Fruit fly (Drosophila melanogaster) whole organism, embryonic: ENCODE measurements around the gene Trl.

Experiments used
- B-H1 ChIP-seq: fragments of 200-800 bp; sonication (Bioruptor generic); IDR thresholded peaks from 3 replicates; pipeline ENCODE4 v1.3.6; 2022; ENCODE audit warnings: missing biosample characterization, missing genetic modification characterization
- Bdp1 ChIP-seq: fragments of 200-800 bp; sonication (Bioruptor generic); optimal IDR thresholded peaks from 3 replicates; lab custom pipeline; 2016; ENCODE audit warnings: missing biosample characterization, missing genetic modification characterization
- CG10209 ChIP-seq: fragments of 200-800 bp; sonication (Bioruptor generic); optimal IDR thresholded peaks from 3 replicates; lab custom pipeline; 2017; ENCODE audit warnings: missing biosample characterization, mild to moderate bottlenecking, missing genetic modification characterization, missing genetic modification reagents
- CG11247 ChIP-seq: fragments of 200-800 bp; sonication (Bioruptor generic); IDR thresholded peaks from 2 replicates; pipeline ENCODE4 v1.3.6; 2022; ENCODE audit warnings: missing biosample characterization, missing genetic modification characterization
- CG11398 ChIP-seq: fragments of 200-800 bp; sonication (Bioruptor generic); optimal IDR thresholded peaks from 2 replicates; lab custom pipeline; 2016; ENCODE audit warnings: missing biosample characterization, missing genetic modification characterization
- CG12769 ChIP-seq: fragments of 200-800 bp; sonication (Bioruptor generic); optimal IDR thresholded peaks from 2 replicates; lab custom pipeline; 2019; ENCODE audit warnings: missing biosample characterization, mild to moderate bottlenecking, missing genetic modification characterization, moderate library complexity
- CG13296 ChIP-seq: fragments of 200-800 bp; sonication (Bioruptor generic); optimal IDR thresholded peaks from 3 replicates; lab custom pipeline; 2018; ENCODE audit warnings: missing biosample characterization, mild to moderate bottlenecking, missing genetic modification characterization
- CG14860 ChIP-seq: fragments of 200-800 bp; sonication (Bioruptor generic); IDR thresholded peaks from 3 replicates; pipeline ENCODE4 v1.3.6; 2022; ENCODE audit warnings: missing biosample characterization, missing genetic modification characterization; ENCODE audit not compliant: partially characterized antibody
- CG1529 ChIP-seq: fragments of 200-800 bp; sonication (Bioruptor generic); optimal IDR thresholded peaks from 3 replicates; lab custom pipeline; 2018; ENCODE audit warnings: missing biosample characterization, missing genetic modification characterization
- CG17361 ChIP-seq: fragments of 200-800 bp; sonication (Bioruptor generic); IDR thresholded peaks from 3 replicates; pipeline ENCODE4 v1.3.6; 2022; ENCODE audit warnings: missing biosample characterization, missing genetic modification characterization
- CG2129 ChIP-seq: fragments of 200-800 bp; sonication (Bioruptor generic); IDR thresholded peaks from 2 replicates; pipeline ENCODE4 v1.3.6; 2022; ENCODE audit warnings: missing biosample characterization, missing genetic modification characterization; ENCODE audit not compliant: partially characterized antibody
- CG2889 ChIP-seq: fragments of 200-800 bp; sonication (Bioruptor generic); IDR thresholded peaks from 3 replicates; pipeline ENCODE4 v1.3.6; 2022; ENCODE audit warnings: missing biosample characterization, missing genetic modification characterization
- CG31365 ChIP-seq: fragments of 200-800 bp; sonication (Bioruptor generic); optimal IDR thresholded peaks from 2 replicates; lab custom pipeline; 2018; ENCODE audit warnings: missing biosample characterization, mild to moderate bottlenecking, missing genetic modification characterization
- CG32772 ChIP-seq: fragments of 200-800 bp; sonication (Bioruptor generic); IDR thresholded peaks from 2 replicates; pipeline ENCODE4 v1.3.6; 2022; ENCODE audit warnings: missing biosample characterization, missing genetic modification characterization
- CG33557 ChIP-seq: fragments of 200-800 bp; sonication (Bioruptor generic); optimal IDR thresholded peaks from 2 replicates; lab custom pipeline; 2019; ENCODE audit warnings: missing biosample characterization, mild to moderate bottlenecking, missing genetic modification characterization, moderate library complexity
- CG7987 ChIP-seq: fragments of 200-800 bp; sonication (Bioruptor generic); optimal IDR thresholded peaks from 2 replicates; lab custom pipeline; 2018; ENCODE audit warnings: missing biosample characterization, mild to moderate bottlenecking, missing genetic modification characterization, moderate library complexity
- CG8924 ChIP-seq: fragments of 200-800 bp; optimal IDR thresholded peaks from 3 replicates; lab custom pipeline; 2019; ENCODE audit warnings: missing biosample characterization, mild to moderate bottlenecking, missing genetic modification characterization, moderate library complexity
- Dip3 ChIP-seq: fragments of 200-800 bp; sonication (Bioruptor generic); optimal IDR thresholded peaks from 3 replicates; lab custom pipeline; 2016; ENCODE audit warnings: missing biosample characterization, missing genetic modification characterization
- Dp ChIP-seq: fragments of 200-800 bp; sonication (Bioruptor generic); optimal IDR thresholded peaks from 2 replicates; lab custom pipeline; 2018; ENCODE audit warnings: missing biosample characterization, mild to moderate bottlenecking, missing genetic modification characterization, moderate library complexity
- Ets65A ChIP-seq: fragments of 200-800 bp; sonication (Bioruptor generic); peaks from one replicate; lab custom pipeline; 2016; ENCODE audit warnings: missing biosample characterization, missing genetic modification characterization
- Gug ChIP-seq: fragments of 200-800 bp; sonication (Bioruptor generic); IDR thresholded peaks from 4 replicates; pipeline ENCODE4 v1.3.6; 2022; ENCODE audit warnings: missing biosample characterization, missing genetic modification characterization
- HLH3B ChIP-seq: fragments of 200-800 bp; sonication (Bioruptor generic); IDR thresholded peaks from 2 replicates; pipeline ENCODE4 v1.3.6; 2022; ENCODE audit warnings: missing biosample characterization, missing genetic modification characterization
- HmgD ChIP-seq: fragments of 200-800 bp; sonication (Bioruptor generic); optimal IDR thresholded peaks from 3 replicates; lab custom pipeline; 2016; ENCODE audit warnings: missing biosample characterization, missing genetic modification characterization
- MBD-R2 ChIP-seq: fragments of 200-800 bp; sonication (Bioruptor generic); IDR thresholded peaks from 2 replicates; pipeline ENCODE4 v1.3.6; 2022; ENCODE audit warnings: missing biosample characterization, missing genetic modification characterization
- Meics ChIP-seq: fragments of 200-800 bp; sonication (Bioruptor generic); optimal IDR thresholded peaks from 2 replicates; lab custom pipeline; 2017; ENCODE audit warnings: missing biosample characterization, mild to moderate bottlenecking, missing genetic modification characterization
- Mrtf ChIP-seq: fragments of 200-800 bp; sonication (Bioruptor generic); IDR thresholded peaks from 3 replicates; pipeline ENCODE4 v1.3.6; 2022; ENCODE audit warnings: missing biosample characterization, missing genetic modification characterization
- Neu2 ChIP-seq: fragments of 200-800 bp; sonication (Bioruptor generic); optimal IDR thresholded peaks from 3 replicates; lab custom pipeline; 2016; ENCODE audit warnings: missing biosample characterization, missing genetic modification characterization, borderline replicate concordance
- Ravus ChIP-seq: fragments of 200-800 bp; sonication (Bioruptor generic); IDR thresholded peaks from 2 replicates; pipeline ENCODE4 v1.3.6; 2022; ENCODE audit warnings: missing biosample characterization, missing genetic modification characterization
- al ChIP-seq: fragments of 200-800 bp; sonication (Bioruptor generic); IDR thresholded peaks from 2 replicates; pipeline ENCODE4 v1.3.6; 2022; ENCODE audit warnings: missing biosample characterization, missing genetic modification characterization
- chn ChIP-seq: fragments of 200-800 bp; sonication (Bioruptor generic); optimal IDR thresholded peaks from 2 replicates; lab custom pipeline; 2016; ENCODE audit warnings: missing biosample characterization, missing genetic modification characterization
- ci ChIP-seq: fragments of 200-800 bp; sonication (Bioruptor generic); IDR thresholded peaks from 3 replicates; pipeline ENCODE4 v1.3.6; 2022; ENCODE audit warnings: missing biosample characterization, missing genetic modification characterization
- dmrt99B ChIP-seq: fragments of 200-800 bp; sonication (Bioruptor generic); optimal IDR thresholded peaks from 2 replicates; lab custom pipeline; 2018; ENCODE audit warnings: missing biosample characterization, mild to moderate bottlenecking, missing genetic modification characterization, moderate library complexity
- emc ChIP-seq: fragments of 200-800 bp; sonication (Bioruptor generic); optimal IDR thresholded peaks from 2 replicates; lab custom pipeline; 2016; ENCODE audit warnings: missing biosample characterization, missing genetic modification characterization
- ewg ChIP-seq: fragments of 200-800 bp; sonication (Bioruptor generic); optimal IDR thresholded peaks from 3 replicates; lab custom pipeline; 2017; ENCODE audit warnings: mild to moderate bottlenecking, missing biosample characterization, missing genetic modification reagents, missing genetic modification characterization
- fd64A ChIP-seq: fragments of 200-800 bp; sonication (Bioruptor generic); optimal IDR thresholded peaks from 3 replicates; lab custom pipeline; 2018; ENCODE audit warnings: missing biosample characterization, mild to moderate bottlenecking, missing genetic modification characterization
- gce ChIP-seq: fragments of 200-800 bp; sonication (Bioruptor generic); IDR thresholded peaks from 3 replicates; pipeline ENCODE4 v1.3.6; 2022; ENCODE audit warnings: missing biosample characterization, missing genetic modification characterization
- gem ChIP-seq: fragments of 200-800 bp; sonication (Bioruptor generic); optimal IDR thresholded peaks from 2 replicates; lab custom pipeline; 2019; ENCODE audit warnings: missing biosample characterization, mild to moderate bottlenecking, missing genetic modification characterization, moderate library complexity
- kni ChIP-seq: fragments of 200-800 bp; sonication (Bioruptor generic); optimal IDR thresholded peaks from 3 replicates; lab custom pipeline; 2017; ENCODE audit warnings: mild to moderate bottlenecking, missing biosample characterization, missing genetic modification reagents, missing genetic modification characterization
- lab ChIP-seq: fragments of 200-800 bp; sonication (Bioruptor generic); optimal IDR thresholded peaks from 3 replicates; lab custom pipeline; 2017; ENCODE audit warnings: missing biosample characterization, missing genetic modification characterization, mild to moderate bottlenecking, moderate library complexity, missing genetic modification reagents
- mld ChIP-seq: fragments of 200-800 bp; sonication (Bioruptor generic); IDR thresholded peaks from 3 replicates; pipeline ENCODE4 v1.3.6; 2022; ENCODE audit warnings: missing biosample characterization, missing genetic modification characterization; ENCODE audit not compliant: partially characterized antibody
- p53 ChIP-seq: fragments of 200-800 bp; sonication (Bioruptor generic); optimal IDR thresholded peaks from 2 replicates; lab custom pipeline; 2016; ENCODE audit warnings: missing biosample characterization, missing genetic modification characterization
- schlank ChIP-seq: fragments of 200-800 bp; sonication (Bioruptor generic); optimal IDR thresholded peaks from 2 replicates; lab custom pipeline; 2018; ENCODE audit warnings: missing biosample characterization, mild to moderate bottlenecking, missing genetic modification characterization
- scrt ChIP-seq: fragments of 200-800 bp; sonication (Bioruptor generic); optimal IDR thresholded peaks from 2 replicates; lab custom pipeline; 2018; ENCODE audit warnings: missing biosample characterization, mild to moderate bottlenecking, missing genetic modification characterization, moderate library complexity
- sisA ChIP-seq: fragments of 200-800 bp; sonication (Bioruptor generic); IDR thresholded peaks from 2 replicates; pipeline ENCODE4 v1.3.6; 2022; ENCODE audit warnings: missing biosample characterization, missing genetic modification characterization
- slbo ChIP-seq: fragments of 200-800 bp; sonication (Bioruptor generic); IDR thresholded peaks from 2 replicates; pipeline ENCODE4 v1.3.6; 2022; ENCODE audit warnings: missing biosample characterization, missing genetic modification characterization
- sr ChIP-seq: fragments of 200-800 bp; sonication (Bioruptor generic); IDR thresholded peaks from 3 replicates; pipeline ENCODE4 v1.3.6; 2022; ENCODE audit warnings: missing biosample characterization, missing genetic modification characterization
- trh ChIP-seq: fragments of 200-800 bp; sonication (Bioruptor generic); optimal IDR thresholded peaks from 2 replicates; lab custom pipeline; 2016; ENCODE audit warnings: missing biosample characterization, missing genetic modification characterization
- twi ChIP-seq: fragments of 200-800 bp; optimal IDR thresholded peaks from 2 replicates; lab custom pipeline; 2019; ENCODE audit warnings: missing biosample characterization, mild to moderate bottlenecking, missing genetic modification characterization, moderate library complexity
- unpg ChIP-seq: fragments of 200-800 bp; sonication (Bioruptor generic); optimal IDR thresholded peaks from 3 replicates; lab custom pipeline; 2018; ENCODE audit warnings: missing biosample characterization, mild to moderate bottlenecking, missing genetic modification characterization, moderate library complexity
- usp ChIP-seq: fragments of >200 bp; optimal IDR thresholded peaks from 2 replicates; lab custom pipeline; 2017; ENCODE audit warnings: missing biosample characterization, missing genetic modification characterization

The Trl gene

DNA sequence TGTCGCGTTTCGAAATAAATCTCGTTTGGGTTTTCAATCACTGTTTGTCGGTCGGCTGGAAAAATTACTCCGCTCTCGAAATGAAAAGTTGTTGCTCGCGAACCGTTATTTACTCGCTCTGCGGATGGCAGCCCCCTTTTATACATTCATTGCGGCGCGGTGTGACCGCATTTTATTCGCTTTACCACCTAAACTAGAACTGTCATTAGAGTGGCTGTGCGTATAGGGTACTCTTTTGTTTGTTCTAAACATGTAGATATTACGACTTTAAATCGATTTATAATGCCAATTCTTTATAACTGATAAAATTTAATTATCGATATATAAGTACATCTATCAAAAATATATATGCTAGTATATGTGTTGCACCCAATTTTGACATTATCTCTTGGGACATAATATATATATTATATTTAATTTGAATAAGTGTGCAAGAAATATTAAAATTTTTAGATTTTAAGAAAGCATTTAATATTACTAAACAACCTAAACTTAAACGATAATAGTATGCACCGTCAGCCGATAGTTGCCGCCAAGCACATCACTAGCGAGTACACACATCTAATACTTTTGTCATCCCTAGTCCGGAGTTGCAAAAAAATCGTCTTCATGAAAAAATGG, 25.5 kb upstream of the Trl start, which contains the start of the genes bmm and Tdrd3 (continued):
- no peak for TF ChIP-seq usp (GFP tag; lab: Kevin White, UChicago)
- peak; percentile 80 for TF ChIP-seq CG11247 (GFP tag; lab: Robert Waterston, UW)
- TF ChIP-seq CG2129 (GFP tag; lab: Robert Waterston, UW): peak; percentile 85; the same call in 1 of the 2 replicates
- no peak for TF ChIP-seq emc (GFP tag; lab: Kevin White, UChicago)
- peak; percentile 71 for TF ChIP-seq trh
- TF ChIP-seq HmgD: no peak
- no peak for TF ChIP-seq sr (GFP tag; lab: Robert Waterston, UW)
- peak; percentile 81 for TF ChIP-seq CG33557
- TF ChIP-seq ewg (GFP tag; lab: Kevin White, UChicago): peak; percentile 53
- no peak for TF ChIP-seq Neu2
- TF ChIP-seq CG17361 (GFP tag; lab: Robert Waterston, UW): peak; percentile 93
- TF ChIP-seq scrt: peak; percentile 27
- peak; percentile 65; the same call in 2 of the 3 replicates for TF ChIP-seq Mrtf
- TF ChIP-seq CG32772 (GFP tag; lab: Robert Waterston, UW): peak; percentile 79
- TF ChIP-seq slbo (GFP tag; lab: Robert Waterston, UW): peak; percentile 94
- TF ChIP-seq Meics (GFP tag; lab: Kevin White, UChicago): peak; percentile 89
- TF ChIP-seq CG10209 (GFP tag; lab: Kevin White, UChicago): peak; percentile 82
- peak; percentile 62; the same call in 2 of the 3 replicates for TF ChIP-seq CG2889 (GFP tag; lab: Robert Waterston, UW)
- peak; percentile 70 for TF ChIP-seq sisA (GFP tag; lab: Robert Waterston, UW)
- peak; percentile 71; the same call in 1 of the 3 replicates for TF ChIP-seq mld (GFP tag; lab: Robert Waterston, UW)
- TF ChIP-seq Gug: peak; percentile 92
- TF ChIP-seq CG8924: peak; percentile 94
- TF ChIP-seq twi (tag; lab: Kevin White, UChicago): peak; percentile 77
- TF ChIP-seq Ravus (GFP tag; lab: Robert Waterston, UW): no peak
- peak; percentile 91 for TF ChIP-seq gem (tag; lab: Kevin White, UChicago)
- peak; percentile 32 for TF ChIP-seq schlank
- no peak for TF ChIP-seq CG1529 (GFP tag; lab: Kevin White, UChicago)
- no peak for TF ChIP-seq CG11398
- TF ChIP-seq MBD-R2 (GFP tag; lab: Robert Waterston, UW): peak; percentile 75
- peak; percentile 80 for TF ChIP-seq unpg (GFP tag; lab: Kevin White, UChicago)
- TF ChIP-seq CG13296: peak; percentile 77
- 0 out of 3 replicates have a peak, but pooled peaks have one; percentile 43 for TF ChIP-seq B-H1 (GFP tag; lab: Robert Waterston, UW)
- TF ChIP-seq CG14860: peak; percentile 78
- no peak; the same call in 2 of the 3 replicates for TF ChIP-seq gce
- no peak for TF ChIP-seq CG7987 (GFP tag; lab: Kevin White, UChicago)
- TF ChIP-seq dmrt99B: peak; percentile 76
- TF ChIP-seq al (GFP tag; lab: Robert Waterston, UW): peak; percentile 60
- TF ChIP-seq Ets65A (GFP tag; lab: Kevin White, UChicago): peak; percentile 98
- peak; percentile 50 for TF ChIP-seq Dip3 (GFP tag; lab: Kevin White, UChicago)
- TF ChIP-seq CG12769 (tag; lab: Kevin White, UChicago): no peak
- TF ChIP-seq fd64A: no peak
- TF ChIP-seq Bdp1 (GFP tag; lab: Kevin White, UChicago): peak; percentile 11
- TF ChIP-seq CG31365: no peak
- TF ChIP-seq ci (GFP tag; lab: Robert Waterston, UW): peak; percentile 73
- TF ChIP-seq p53: no peak
- TF ChIP-seq Dp (GFP tag; lab: Kevin White, UChicago): peak; percentile 9
- peak; percentile 54 for TF ChIP-seq chn (GFP tag; lab: Kevin White, UChicago)
- peak; percentile 45 for TF ChIP-seq kni
- peak; percentile 73 for TF ChIP-seq lab
- peak; percentile 75 for TF ChIP-seq HLH3B (GFP tag; lab: Robert Waterston, UW)
